Fruit fly (Drosophila melanogaster) whole organism, embryonic: Measurements from ENCODE around the gene Lcch3.

Source experiments
- CG15073 ChIP-seq: fragments of 200-800 bp; sonication (Bioruptor generic); optimal IDR thresholded peaks from 2 replicates; lab custom pipeline; 2016; ENCODE audit warnings: missing biosample characterization, missing genetic modification characterization
- CG17186 ChIP-seq: fragments of 200-800 bp; sonication (Bioruptor generic); optimal IDR thresholded peaks from 3 replicates; lab custom pipeline; 2017; ENCODE audit warnings: missing biosample characterization, missing genetic modification reagents, missing genetic modification characterization
- CG4404 ChIP-seq: fragments of 200-800 bp; sonication (Bioruptor generic); IDR thresholded peaks from 2 replicates; pipeline ENCODE4 v1.3.6; 2022; ENCODE audit warnings: missing biosample characterization, missing genetic modification characterization
- Myb ChIP-seq: fragments of 200-800 bp; sonication (Bioruptor generic); optimal IDR thresholded peaks from 2 replicates; lab custom pipeline; 2016; ENCODE audit warnings: missing biosample characterization, missing genetic modification characterization
- ab ChIP-seq: fragments of 200-800 bp; sonication (Bioruptor generic); optimal IDR thresholded peaks from 2 replicates; lab custom pipeline; 2016; ENCODE audit warnings: missing biosample characterization, missing genetic modification characterization
- ara ChIP-seq: fragments of 200-800 bp; sonication (Bioruptor generic); IDR thresholded peaks from 2 replicates; pipeline ENCODE4 v1.3.6; 2022; ENCODE audit warnings: missing biosample characterization, missing genetic modification characterization

DNA sequence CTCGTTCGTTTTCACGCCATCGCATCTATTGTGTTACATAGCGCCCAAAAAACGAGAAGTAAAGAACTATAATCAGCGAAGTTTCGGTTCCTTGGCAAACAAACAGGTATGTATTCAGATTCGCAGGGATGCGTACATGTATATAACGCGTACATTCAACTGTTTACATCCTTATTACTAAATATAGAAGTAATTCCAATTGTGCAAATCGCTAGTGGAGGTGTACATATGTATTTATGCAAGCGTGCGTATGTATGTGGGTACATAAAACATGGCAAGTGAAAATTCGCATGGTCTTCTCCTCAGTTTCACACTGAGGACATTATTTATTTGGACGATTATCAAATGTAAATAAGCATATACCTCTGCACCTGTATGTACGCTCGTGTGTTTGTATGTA lies 16.6 kb downstream of the Lcch3 start:
- no peak for TF ChIP-seq ab (GFP tag; lab: Kevin White, UChicago)
- no peak for TF ChIP-seq CG15073 (GFP tag; lab: Kevin White, UChicago)
- TF ChIP-seq CG17186 (GFP tag; lab: Kevin White, UChicago): no peak
- no peak for TF ChIP-seq ara (GFP tag; lab: Robert Waterston, UW)
- no peak for TF ChIP-seq Myb (GFP tag; lab: Kevin White, UChicago)
- no peak for TF ChIP-seq CG4404 (GFP tag; lab: Robert Waterston, UW)
